Worm (Caenorhabditis elegans): ENCODE measurements around the gene fubl-1.

ce11 chrV:10285853-10286252 is 47.2 kb upstream of the fubl-1 start:
- TF ChIP-seq ceh-30 (tag; optimal IDR thresholded peaks at IDR 0.05) (no peak), sox-2 (GFP tag; IDR thresholded peaks at IDR 0.05) (no peak), ceh-31 (tag; optimal IDR thresholded peaks at IDR 0.05) (no peak), lin-11 (tag; optimal IDR thresholded peaks at IDR 0.05) (no peak), ceh-24 (tag; optimal IDR thresholded peaks at IDR 0.05) (no peak), hlh-15 (tag; optimal IDR thresholded peaks at IDR 0.05) (no peak), ceh-2 (tag; optimal IDR thresholded peaks at IDR 0.05) (no peak), fkh-10 (GFP tag; optimal IDR thresholded peaks at IDR 0.05) (no peak), mec-3 (tag; optimal IDR thresholded peaks at IDR 0.05; ENCODE audit: borderline replicate concordance) (no peak), K09A11.1 (tag; optimal IDR thresholded peaks at IDR 0.05; ENCODE audit: insufficient read depth) (no peak)

Data from whole organism, late embryonic.